Worm (Caenorhabditis elegans): Measurements from ENCODE around the gene srj-53.

Gene srj-53

DNA sequence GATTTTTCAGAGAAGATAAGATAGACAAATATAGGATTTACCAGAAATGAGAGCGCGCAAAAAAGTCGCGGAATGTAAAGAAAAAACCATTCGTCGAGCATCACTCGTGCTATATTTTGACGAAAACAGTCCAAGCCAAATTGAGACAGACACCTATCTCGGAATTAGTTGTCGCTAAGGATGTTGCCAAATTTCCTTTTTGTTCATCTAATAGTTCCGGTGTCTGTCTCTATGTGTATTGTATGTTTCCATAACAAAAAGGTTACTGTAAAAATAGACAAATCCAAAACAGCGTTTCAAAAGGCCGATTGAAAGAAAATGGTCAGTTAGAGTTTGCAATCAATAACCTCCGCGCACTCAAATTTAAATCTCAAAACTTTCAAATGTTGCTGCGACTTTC, at the start of gene srj-53:
Gene srj-53 (minus strand): TSS at position 101 of the 400 bp plus-strand sequence.
- TF ChIP-seq flh-1 (GFP tag; optimal IDR thresholded peaks at IDR 0.05) (no peak), ceh-39 (tag; optimal IDR thresholded peaks at IDR 0.05) (no peak), ceh-83 (GFP tag; optimal IDR thresholded peaks at IDR 0.05) (no peak), nhr-237 (tag; optimal IDR thresholded peaks at IDR 0.05) (no peak), elt-1 (tag; optimal IDR thresholded peaks at IDR 0.05; ENCODE audit: borderline replicate concordance, insufficient read depth) (no peak), elt-3 (tag; optimal IDR thresholded peaks at IDR 0.05) (no peak), sptf-1 (tag; optimal IDR thresholded peaks at IDR 0.05) (no peak), ztf-11 (tag; optimal IDR thresholded peaks at IDR 0.05) (no peak), zip-8 (tag; optimal IDR thresholded peaks at IDR 0.05) (no peak), nhr-2 (tag; optimal IDR thresholded peaks at IDR 0.05) (no peak), tbx-8 (GFP tag; optimal IDR thresholded peaks at IDR 0.05) (no peak), mls-2 (tag; optimal IDR thresholded peaks at IDR 0.05) (no peak), blmp-1 (tag; optimal IDR thresholded peaks at IDR 0.05) (no peak), drap-1 (GFP tag; optimal IDR thresholded peaks at IDR 0.05) (no peak), M03D4.4 (tag; optimal IDR thresholded peaks at IDR 0.05) (no peak)

DNA sequence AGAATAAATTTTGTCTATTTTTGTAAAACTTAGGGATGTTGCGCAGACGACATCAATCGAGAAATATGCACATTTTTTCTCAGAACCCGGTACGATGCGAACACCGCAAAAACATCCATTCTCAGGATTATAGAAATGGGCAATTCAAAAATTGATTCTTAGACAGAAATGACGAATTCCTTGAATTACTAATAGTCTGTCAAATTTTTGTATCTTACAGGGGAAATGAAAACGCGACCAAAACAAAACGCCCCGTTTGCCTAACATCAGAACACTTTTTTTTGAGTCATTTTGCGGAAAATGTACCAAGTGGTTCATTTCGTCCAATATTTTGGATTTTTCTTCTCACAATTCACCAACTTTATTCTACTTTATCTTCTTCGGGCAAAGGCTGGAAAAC, 48.8 kb upstream of the srj-53 start, which contains the start of gene str-134:
Gene str-134 (plus strand): TSS at position 301 of the 400 bp plus-strand sequence.
- no peak for TF ChIP-seq ceh-39 (tag; optimal IDR thresholded peaks at IDR 0.05)
- no peak for TF ChIP-seq lin-13 (tag; optimal IDR thresholded peaks at IDR 0.05)
- no peak for TF ChIP-seq elt-3 (tag; optimal IDR thresholded peaks at IDR 0.05)
- no peak for TF ChIP-seq nhr-12 (tag; optimal IDR thresholded peaks at IDR 0.05)
- no peak for TF ChIP-seq ham-2 (GFP tag; optimal IDR thresholded peaks at IDR 0.05)
- no peak for TF ChIP-seq ces-1 (GFP tag; optimal IDR thresholded peaks at IDR 0.05)
- TF ChIP-seq drap-1 (GFP tag; optimal IDR thresholded peaks at IDR 0.05) = no peak

DNA sequence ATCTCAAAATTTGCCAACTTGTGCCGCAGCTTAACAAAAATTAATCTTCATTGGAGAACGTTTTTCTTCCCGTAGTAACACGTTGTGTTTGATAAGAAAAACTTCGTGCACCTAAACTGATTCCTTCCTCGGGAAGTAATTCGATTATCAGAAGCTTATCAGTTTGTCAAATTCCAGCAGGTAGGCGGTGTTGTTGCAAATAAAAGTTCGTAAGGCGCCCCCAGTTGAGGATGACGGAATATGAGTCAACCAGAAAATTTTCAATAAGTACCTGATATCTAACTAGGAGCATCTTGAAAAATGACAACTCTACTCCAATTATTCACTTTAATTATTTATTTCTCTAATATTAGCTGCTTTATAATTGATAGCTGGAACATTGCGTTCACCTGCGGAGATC, 47.3 kb upstream of the srj-53 start, which contains the start of gene C05E4.7:
Gene C05E4.7 (plus strand): TSS at position 301 of the 400 bp plus-strand sequence.
- TF ChIP-seq ceh-39 (tag; optimal IDR thresholded peaks at IDR 0.05) (no peak), nhr-12 (tag; optimal IDR thresholded peaks at IDR 0.05) (no peak), mls-2 (tag; optimal IDR thresholded peaks at IDR 0.05) (no peak), nhr-28 (tag; optimal IDR thresholded peaks at IDR 0.05) (no peak), M03D4.4 (tag; optimal IDR thresholded peaks at IDR 0.05) (no peak), mep-1 (tag; optimal IDR thresholded peaks at IDR 0.05) (no peak), unc-62 (GFP tag; optimal IDR thresholded peaks at IDR 0.05) (no peak), nhr-76 (tag; optimal IDR thresholded peaks at IDR 0.05) (no peak), cnd-1 (tag; optimal IDR thresholded peaks at IDR 0.05) (no peak), sem-2 (GFP tag; optimal IDR thresholded peaks at IDR 0.05) (no peak), ces-1 (GFP tag; optimal IDR thresholded peaks at IDR 0.05) (no peak)

DNA sequence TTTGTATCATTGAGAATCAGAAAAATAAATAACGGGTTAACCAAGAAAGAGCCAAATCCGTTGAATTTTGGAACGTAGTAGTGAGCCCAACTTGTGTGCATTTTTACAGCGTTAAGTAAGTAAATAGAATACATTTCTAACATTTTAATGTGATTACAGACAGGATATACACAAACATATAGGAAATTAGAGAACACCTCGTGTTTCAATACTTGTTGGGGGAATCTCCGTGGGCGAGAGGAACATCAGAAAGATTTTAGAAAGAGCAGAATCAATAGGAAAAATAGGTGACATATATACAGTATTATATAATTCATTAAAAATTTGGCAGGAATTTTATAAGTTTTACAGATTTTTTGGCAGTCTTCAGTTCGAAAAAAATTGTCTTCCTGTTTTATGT, 44.2 kb upstream of the srj-53 start, which contains the start of gene srj-24:
Gene srj-24 (minus strand): TSS at position 101 of the 400 bp plus-strand sequence.
- TF ChIP-seq tbx-8 (GFP tag; optimal IDR thresholded peaks at IDR 0.05) = no peak
- no peak for TF ChIP-seq ham-2 (GFP tag; optimal IDR thresholded peaks at IDR 0.05)
- no peak for TF ChIP-seq M03D4.4 (tag; optimal IDR thresholded peaks at IDR 0.05)
- no peak for TF ChIP-seq sem-2 (GFP tag; optimal IDR thresholded peaks at IDR 0.05)
- no peak for TF ChIP-seq nhr-2 (tag; optimal IDR thresholded peaks at IDR 0.05)
- no peak for TF ChIP-seq lsy-2 (tag; optimal IDR thresholded peaks at IDR 0.05)
- no peak for TF ChIP-seq lin-32 (GFP tag; optimal IDR thresholded peaks at IDR 0.05)
- no peak for TF ChIP-seq sptf-1 (tag; optimal IDR thresholded peaks at IDR 0.05)
- no peak for TF ChIP-seq elt-1 (tag; optimal IDR thresholded peaks at IDR 0.05; ENCODE audit: borderline replicate concordance, insufficient read depth)
- TF ChIP-seq flh-1 (GFP tag; optimal IDR thresholded peaks at IDR 0.05) = no peak
- no peak for TF ChIP-seq ztf-11 (tag; optimal IDR thresholded peaks at IDR 0.05)
- TF ChIP-seq nhr-237 (tag; optimal IDR thresholded peaks at IDR 0.05) = no peak
- no peak for TF ChIP-seq ces-1 (GFP tag; optimal IDR thresholded peaks at IDR 0.05)
- no peak for TF ChIP-seq ceh-83 (GFP tag; optimal IDR thresholded peaks at IDR 0.05)
- no peak for TF ChIP-seq snpc-4 (tag; optimal IDR thresholded peaks at IDR 0.05)
- no peak for TF ChIP-seq hlh-1 (tag; optimal IDR thresholded peaks at IDR 0.05)

DNA sequence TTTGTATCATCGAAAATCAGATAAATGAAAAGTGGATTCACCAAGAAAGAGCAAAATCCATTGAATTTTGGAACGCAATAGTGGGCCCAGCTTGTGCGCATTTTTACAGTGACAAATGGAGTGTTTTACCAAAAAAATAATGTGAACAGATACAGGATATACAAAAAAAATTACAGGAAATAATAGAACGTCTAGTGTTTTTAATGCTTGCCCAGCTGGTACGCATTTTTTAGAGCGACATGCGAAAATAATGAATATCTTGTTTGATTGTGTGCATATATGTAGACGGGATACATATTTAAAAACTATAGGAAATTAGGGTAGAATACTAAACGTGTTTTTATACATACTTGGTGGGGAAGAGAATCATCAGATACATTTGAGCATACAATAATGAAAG, 41.6 kb upstream of the srj-53 start, which contains the start of gene srj-25:
Gene srj-25 (minus strand): TSS at position 101 of the 400 bp plus-strand sequence.
- TF ChIP-seq ceh-83 (GFP tag; optimal IDR thresholded peaks at IDR 0.05) (no peak), unc-120 (tag; optimal IDR thresholded peaks at IDR 0.05; ENCODE audit: poor library complexity, severe bottlenecking) (no peak), ceh-39 (tag; optimal IDR thresholded peaks at IDR 0.05) (no peak)

All from whole organism, mixed stage, embryonic.